Worm (Caenorhabditis elegans) whole organism, early embryonic: ENCODE data around the gene nadk-1.

Experiments
- B0310.2 ChIP-seq: sonication (generic microtip); optimal IDR thresholded peaks from 2 replicates; lab custom pipeline; 2016; ENCODE audit warnings: mild to moderate bottlenecking, missing genetic modification characterization, missing compliant biosample characterization
- F13C5.2 ChIP-seq: sonication (generic microtip); optimal IDR thresholded peaks from 2 replicates; lab custom pipeline; 2017; ENCODE audit warnings: mild to moderate bottlenecking, missing genetic modification characterization, inconsistent platforms, missing compliant biosample characterization
- ama-1 ChIP-seq: fragments of 150-350 bp; optimal IDR thresholded peaks from 2 replicates; lab custom pipeline; 2014
- hmbx-1 ChIP-seq: sonication (generic microtip); optimal IDR thresholded peaks from 2 replicates; lab custom pipeline; 2016; ENCODE audit warnings: mild to moderate bottlenecking, missing genetic modification characterization, missing compliant biosample characterization
- hnd-1 ChIP-seq: sonication (generic microtip); optimal IDR thresholded peaks from 2 replicates; lab custom pipeline; 2016; ENCODE audit warnings: missing genetic modification characterization, missing compliant biosample characterization
- pes-1 ChIP-seq: fragments of 200-800 bp; sonication (Bioruptor generic); IDR thresholded peaks from 2 replicates; pipeline ENCODE4 v1.3.6; 2022; ENCODE audit warnings: missing genetic modification reagents, missing genetic modification characterization, missing compliant biosample characterization
- tbx-11 ChIP-seq: fragments of 200-800 bp; sonication (Bioruptor generic); IDR thresholded peaks from 2 replicates; pipeline ENCODE4 v1.3.6; 2022; ENCODE audit warnings: missing genetic modification characterization, missing compliant biosample characterization
- tbx-37 ChIP-seq: fragments of 200-800 bp; sonication (Bioruptor generic); conservative IDR thresholded peaks from 2 replicates; pipeline ENCODE4 v1.3.6; 2022; ENCODE audit warnings: missing genetic modification reagents, missing genetic modification characterization, missing compliant biosample characterization

ce11 chrIV:1408137-1408536, 48.7 kb upstream of the nadk-1 start:
- TF ChIP-seq tbx-11 (no peak), tbx-37 (no peak), pes-1 (no peak), ama-1 (no peak), hmbx-1 (tag; lab: Kevin White, UChicago) (no peak), F13C5.2 (no peak), hnd-1 (tag; lab: Kevin White, UChicago) (no peak), B0310.2 (tag; lab: Kevin White, UChicago) (no peak)
